Worm (Caenorhabditis elegans): Measurements from ENCODE around the gene C03A3.2.

C03A3.2 gene

ce11 chrX:11264715-11265114 lies 2.1 kb downstream of the C03A3.2 start:
- TF ChIP-seq elt-4 (tag; optimal IDR thresholded peaks at IDR 0.05) (no peak), ceh-48 (tag; optimal IDR thresholded peaks at IDR 0.05) (no peak), ceh-34 (tag; optimal IDR thresholded peaks at IDR 0.05) (no peak), che-1 (tag; optimal IDR thresholded peaks at IDR 0.05) (no peak), unc-86 (tag; optimal IDR thresholded peaks at IDR 0.05) (no peak), ceh-19 (GFP tag; optimal IDR thresholded peaks at IDR 0.05) (no peak), unc-55 (GFP tag; optimal IDR thresholded peaks at IDR 0.05) (no peak), ahr-1 (tag; optimal IDR thresholded peaks at IDR 0.05) (no peak), sdc-2 (tag; optimal IDR thresholded peaks at IDR 0.05) (no peak), ceh-45 (GFP tag; IDR thresholded peaks at IDR 0.05) (no peak), madf-2 (tag; optimal IDR thresholded peaks at IDR 0.05) (no peak), ets-4 (tag; optimal IDR thresholded peaks at IDR 0.05) (no peak), ttx-3 (tag; optimal IDR thresholded peaks at IDR 0.05) (no peak), ceh-22 (tag; optimal IDR thresholded peaks at IDR 0.05) (no peak), K09A11.1 (tag; optimal IDR thresholded peaks at IDR 0.05; ENCODE audit: insufficient read depth) (no peak), tbx-7 (tag; optimal IDR thresholded peaks at IDR 0.05) (no peak), elt-2 (tag; optimal IDR thresholded peaks at IDR 0.05) (no peak), hlh-6 (tag; optimal IDR thresholded peaks at IDR 0.05) (no peak)

DNA sequence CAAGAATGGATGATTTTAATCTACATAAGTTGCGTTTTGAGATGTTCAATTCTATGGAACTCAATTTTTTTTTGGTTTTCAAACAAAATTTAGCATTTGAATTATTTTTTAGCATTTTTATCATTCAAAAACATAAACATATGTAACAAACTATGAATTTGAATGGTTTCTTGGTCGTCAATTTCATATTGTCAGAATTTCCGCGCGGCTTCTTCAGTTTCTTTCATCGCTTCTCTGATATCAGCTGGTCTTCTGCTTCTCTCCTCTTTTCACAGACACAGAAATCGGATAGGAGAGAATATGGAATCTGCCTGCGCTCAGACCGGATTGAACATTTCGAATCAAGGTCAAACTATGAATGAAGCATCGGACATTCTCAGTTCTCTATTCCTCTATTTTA lies 4.1 kb downstream of the C03A3.2 start, which contains the start of gene C03A3.9:
Gene C03A3.9 (plus strand): TSS at position 301 of the 400 bp plus-strand sequence.
- TF ChIP-seq ttx-3 (tag; optimal IDR thresholded peaks at IDR 0.05) (no peak), hlh-6 (tag; optimal IDR thresholded peaks at IDR 0.05) (no peak), zip-5 (tag; optimal IDR thresholded peaks at IDR 0.05) (no peak), hlh-15 (tag; optimal IDR thresholded peaks at IDR 0.05) (no peak), mec-3 (tag; optimal IDR thresholded peaks at IDR 0.05; ENCODE audit: borderline replicate concordance) (no peak), che-1 (tag; optimal IDR thresholded peaks at IDR 0.05) (no peak), unc-55 (GFP tag; optimal IDR thresholded peaks at IDR 0.05) (no peak)

DNA sequence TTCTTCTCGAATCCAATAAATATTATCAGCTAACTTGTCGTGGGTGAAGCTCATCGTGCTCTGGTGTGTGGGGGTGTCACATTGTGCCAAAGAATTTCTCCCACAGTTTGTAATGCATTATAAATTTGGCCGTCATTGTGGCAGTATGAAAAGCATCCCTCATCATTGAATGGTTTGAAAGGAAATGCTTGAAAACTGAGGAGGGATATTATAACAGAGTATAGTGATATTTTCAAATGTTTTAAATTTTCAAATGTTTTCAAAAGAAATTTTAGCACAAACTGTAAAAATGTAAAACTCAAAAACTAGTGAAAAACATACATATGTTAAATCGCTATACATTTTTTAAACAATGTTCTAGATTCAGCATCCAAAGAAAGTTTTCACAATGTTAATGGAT lies 6.3 kb downstream of the C03A3.2 start, which contains the start of gene C03A3.3:
Gene C03A3.3 (minus strand): TSS at position 101 of the 400 bp plus-strand sequence.
- TF ChIP-seq ets-4 (tag; optimal IDR thresholded peaks at IDR 0.05) (no peak), hlh-13 (GFP tag; optimal IDR thresholded peaks at IDR 0.05) (no peak), ceh-2 (tag; optimal IDR thresholded peaks at IDR 0.05) (no peak), ceh-14 (tag; optimal IDR thresholded peaks at IDR 0.05) (no peak), ceh-19 (GFP tag; optimal IDR thresholded peaks at IDR 0.05) (no peak), syd-9 (tag; optimal IDR thresholded peaks at IDR 0.05) (no peak), unc-42 (tag; optimal IDR thresholded peaks at IDR 0.05) (no peak), lin-11 (tag; optimal IDR thresholded peaks at IDR 0.05) (no peak), fkh-10 (GFP tag; optimal IDR thresholded peaks at IDR 0.05) (no peak), sox-4 (tag; optimal IDR thresholded peaks at IDR 0.05) (no peak)

DNA sequence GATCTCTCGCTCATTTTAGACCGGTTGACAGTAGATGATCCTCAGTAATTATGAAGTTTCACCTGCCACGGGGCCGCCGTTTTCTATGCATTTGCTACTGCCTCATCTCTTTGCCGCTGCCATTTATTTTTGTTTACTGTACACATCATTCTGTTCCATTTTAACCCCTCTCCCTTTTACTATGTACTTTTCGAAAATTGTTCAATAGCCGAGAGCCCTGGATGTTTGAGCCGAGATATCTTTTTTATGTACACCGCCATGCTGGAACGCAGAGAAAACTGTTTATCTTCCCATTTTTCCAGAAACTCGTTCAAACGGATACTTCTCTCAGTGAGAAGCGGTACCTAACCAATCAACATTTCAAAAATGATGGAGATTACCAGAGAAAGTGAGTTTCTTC lies 8.2 kb downstream of the C03A3.2 start, which contains the start of gene ifa-1:
Gene ifa-1 (plus strand): TSS at position 301 of the 400 bp plus-strand sequence.
- TF ChIP-seq ceh-9 (tag; optimal IDR thresholded peaks at IDR 0.05) (no peak), unc-55 (GFP tag; optimal IDR thresholded peaks at IDR 0.05) (no peak), ttx-3 (tag; optimal IDR thresholded peaks at IDR 0.05) (no peak), hlh-13 (GFP tag; optimal IDR thresholded peaks at IDR 0.05) (no peak)

ce11 chrX:11279276-11279675 lies 16.6 kb downstream of the C03A3.2 start, which contains the start of gene F38B2.2:
Gene F38B2.2, minus strand, starts transcription at chrX:11279376.
- TF ChIP-seq ceh-22 (tag; optimal IDR thresholded peaks at IDR 0.05) (no peak), K09A11.1 (tag; optimal IDR thresholded peaks at IDR 0.05; ENCODE audit: insufficient read depth) (no peak), hlh-30 (tag; optimal IDR thresholded peaks at IDR 0.05; ENCODE audit: insufficient read depth) (no peak), che-1 (tag; optimal IDR thresholded peaks at IDR 0.05) (no peak), T23F11.4 (GFP tag; optimal IDR thresholded peaks at IDR 0.05) (no peak), ceh-14 (tag; optimal IDR thresholded peaks at IDR 0.05) (no peak), fkh-10 (GFP tag; optimal IDR thresholded peaks at IDR 0.05) (no peak), ceh-19 (GFP tag; optimal IDR thresholded peaks at IDR 0.05) (no peak), ceh-45 (GFP tag; IDR thresholded peaks at IDR 0.05) (no peak), pha-2 (tag; optimal IDR thresholded peaks at IDR 0.05) (no peak), lin-11 (tag; optimal IDR thresholded peaks at IDR 0.05) (no peak), zip-5 (tag; optimal IDR thresholded peaks at IDR 0.05) (no peak), pat-9 (tag; optimal IDR thresholded peaks at IDR 0.05) (no peak)
